Worm (Caenorhabditis elegans): Measurements from ENCODE around the gene F10C1.1.

DNA sequence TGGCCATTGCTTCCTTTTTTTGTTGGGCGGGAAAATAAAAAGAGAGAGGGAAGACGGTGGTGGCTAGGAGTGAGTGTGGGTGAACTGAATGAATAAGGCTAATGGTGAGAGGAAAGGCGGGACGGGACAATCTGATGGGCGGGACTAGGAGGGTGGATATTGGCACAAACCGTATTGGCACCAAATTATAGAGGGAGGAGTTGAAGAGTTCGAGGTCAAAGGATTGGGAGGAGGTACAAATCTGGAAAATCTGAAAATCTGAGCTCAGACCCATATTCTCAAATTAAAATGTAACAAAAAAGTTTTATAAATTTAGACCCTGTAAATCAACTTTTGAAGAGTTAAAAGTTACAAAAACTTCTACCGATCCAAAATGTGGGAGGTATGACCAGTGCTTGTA lies 35.2 kb upstream of the F10C1.1 start, which contains the start of gene hlh-14:
- no peak for TF ChIP-seq ref-2 (tag; optimal IDR thresholded peaks at IDR 0.05)
- TF ChIP-seq ama-1 (optimal IDR thresholded peaks at IDR 0.05): no peak
- no peak for TF ChIP-seq gmeb-2 (tag; optimal IDR thresholded peaks at IDR 0.05)
- no peak for TF ChIP-seq dmd-4 (tag; optimal IDR thresholded peaks at IDR 0.05; ENCODE audit: borderline replicate concordance)
- TF ChIP-seq pqm-1 (tag; optimal IDR thresholded peaks at IDR 0.05): no peak
- TF ChIP-seq C38D4.7 (GFP tag; optimal IDR thresholded peaks at IDR 0.05): no peak
- TF ChIP-seq ets-4 (tag; optimal IDR thresholded peaks at IDR 0.05): no peak
- TF ChIP-seq pag-3 (tag; optimal IDR thresholded peaks at IDR 0.05; ENCODE audit: borderline replicate concordance): no peak
- no peak for TF ChIP-seq odd-2 (tag; optimal IDR thresholded peaks at IDR 0.05)
- no peak for TF ChIP-seq lin-11 (tag; optimal IDR thresholded peaks at IDR 0.05)
- TF ChIP-seq ceh-19 (GFP tag; optimal IDR thresholded peaks at IDR 0.05): no peak
- TF ChIP-seq ceh-30 (tag; optimal IDR thresholded peaks at IDR 0.05): no peak
- TF ChIP-seq T23F11.4 (GFP tag; optimal IDR thresholded peaks at IDR 0.05): no peak
